Fruit fly (Drosophila melanogaster): ENCODE data around the gene CG31219.

dm6 chr3R:19623606-19624005, 27.2 kb upstream of the CG31219 start:
- TF ChIP-seq CG3919 (GFP tag; optimal IDR thresholded peaks at IDR 0.05): peak; percentile 79
- peak; percentile 80 for TF ChIP-seq eg (GFP tag; IDR thresholded peaks at IDR 0.05)
- peak; percentile 81 for TF ChIP-seq acj6 (GFP tag; optimal IDR thresholded peaks at IDR 0.05)
- peak; percentile 22 for TF ChIP-seq dac (GFP tag; optimal IDR thresholded peaks at IDR 0.05)
- TF ChIP-seq CG6276 (GFP tag; optimal IDR thresholded peaks at IDR 0.05): peak; percentile 46
- TF ChIP-seq Smox (GFP tag; optimal IDR thresholded peaks at IDR 0.05): peak; percentile 76
- peak; percentile 29 to 46 for TF ChIP-seq salr (GFP tag; optimal IDR thresholded peaks at IDR 0.05)
- peak; percentile 40 for TF ChIP-seq CG6808 (GFP tag; optimal IDR thresholded peaks at IDR 0.05)
- peak; percentile 66 for TF ChIP-seq Sox15 (GFP tag; optimal IDR thresholded peaks at IDR 0.05)
- TF ChIP-seq Sox102F (GFP tag; optimal IDR thresholded peaks at IDR 0.05): peak; percentile 64
